Fruit fly (Drosophila melanogaster): Measurements from ENCODE around the gene Gr39b.

Gene Gr39b

DNA sequence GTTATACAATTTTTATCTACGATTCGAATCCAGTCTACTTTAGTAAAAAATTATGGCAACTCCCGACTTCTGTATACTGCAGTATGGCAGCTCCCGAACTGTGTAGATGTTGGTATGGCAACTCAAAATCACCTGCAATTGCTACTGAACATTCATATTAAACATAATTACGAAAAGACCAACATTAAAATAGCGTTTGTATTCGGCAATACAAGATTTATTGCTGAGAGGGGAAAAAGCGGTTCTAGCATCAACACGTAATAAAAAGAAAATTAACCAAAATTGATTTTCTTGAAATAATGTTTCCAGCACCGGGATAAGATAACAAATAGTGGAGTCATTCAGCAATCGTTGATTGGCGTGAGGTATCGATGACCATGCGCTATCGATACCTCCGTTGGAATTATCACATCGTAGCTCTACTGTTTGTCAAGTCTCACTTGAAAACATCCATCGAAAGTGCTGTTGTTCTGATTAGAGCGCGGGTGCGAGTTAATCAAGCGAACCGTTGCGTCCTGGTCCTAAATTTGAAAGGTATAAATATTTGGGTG is 25.2 kb downstream of the Gr39b start, which contains the start of gene Tsp39D (continued):
- TF ChIP-seq CG5245 (GFP tag; optimal IDR thresholded peaks at IDR 0.05) (no peak), MBD-R2 (GFP tag; IDR thresholded peaks at IDR 0.05) (peak; percentile 32; the same call in 1 of the 2 replicates), Camta (GFP tag; optimal IDR thresholded peaks at IDR 0.05) (no peak), Hr78 (GFP tag; optimal IDR thresholded peaks at IDR 0.05) (no peak), CG11695 (GFP tag; IDR thresholded peaks at IDR 0.05) (no peak), chinmo (GFP tag; IDR thresholded peaks at IDR 0.05; ENCODE audit: partially characterized antibody) (peak; percentile 93; the same call in 1 of the 4 replicates), CG43689 (GFP tag; IDR thresholded peaks at IDR 0.05) (no peak), sd (tag; optimal IDR thresholded peaks at IDR 0.05) (no peak), CTCF (GFP tag; optimal IDR thresholded peaks at IDR 0.05) (peak; percentile 66), ase (GFP tag; IDR thresholded peaks at IDR 0.05) (no peak), CG11723 (GFP tag; optimal IDR thresholded peaks at IDR 0.05) (no peak), Scr (GFP tag; IDR thresholded peaks at IDR 0.05; ENCODE audit: partially characterized antibody) (peak; percentile 96), sisA (GFP tag; IDR thresholded peaks at IDR 0.05) (no peak), Opbp (GFP tag; IDR thresholded peaks at IDR 0.05; ENCODE audit: partially characterized antibody) (peak; percentile 90), CG8944 (GFP tag; optimal IDR thresholded peaks at IDR 0.05) (no peak), kni (GFP tag; optimal IDR thresholded peaks at IDR 0.05) (peak; percentile 18), CG11398 (GFP tag; optimal IDR thresholded peaks at IDR 0.05) (no peak), CG18599 (GFP tag; optimal IDR thresholded peaks at IDR 0.05) (no peak), bigmax (GFP tag; optimal IDR thresholded peaks at IDR 0.05) (no peak), zen2 (GFP tag; IDR thresholded peaks at IDR 0.05; ENCODE audit: partially characterized antibody) (peak; percentile 64; the same call in 1 of the 3 replicates), Deaf1 (tag; optimal IDR thresholded peaks at IDR 0.05) (peak; percentile 12), Dad (GFP tag; optimal IDR thresholded peaks at IDR 0.05) (peak; percentile 23), chif (GFP tag; optimal IDR thresholded peaks at IDR 0.05) (no peak), Bteb2 (GFP tag; optimal IDR thresholded peaks at IDR 0.05) (no peak), Kr (GFP tag; optimal IDR thresholded peaks at IDR 0.05) (no peak), CG12071 (GFP tag; optimal IDR thresholded peaks at IDR 0.05) (no peak), CG13287 (GFP tag; IDR thresholded peaks at IDR 0.05; ENCODE audit: partially characterized antibody) (peak; percentile 89), Ada2b (GFP tag; IDR thresholded peaks at IDR 0.05) (no peak), tll (GFP tag; optimal IDR thresholded peaks at IDR 0.05) (no peak), peb (GFP tag; IDR thresholded peaks at IDR 0.05) (no peak), CG18764 (GFP tag; optimal IDR thresholded peaks at IDR 0.05) (no peak), CG17385 (GFP tag; optimal IDR thresholded peaks at IDR 0.05) (no peak), CG1233 (GFP tag; optimal IDR thresholded peaks at IDR 0.05) (no peak), Hand (GFP tag; optimal IDR thresholded peaks at IDR 0.05) (no peak), CG31388 (GFP tag; optimal IDR thresholded peaks at IDR 0.05) (no peak), Lim3 (GFP tag; IDR thresholded peaks at IDR 0.05) (no peak), abd-A (tag; optimal IDR thresholded peaks at IDR 0.05) (no peak), CG4282 (GFP tag; optimal IDR thresholded peaks at IDR 0.05) (no peak), Oli (tag; optimal IDR thresholded peaks at IDR 0.05) (no peak), pb (GFP tag; optimal IDR thresholded peaks at IDR 0.05) (no peak), sqz (GFP tag; optimal IDR thresholded peaks at IDR 0.05) (no peak), schlank (tag; optimal IDR thresholded peaks at IDR 0.05) (no peak), Abd-B (GFP tag; optimal IDR thresholded peaks at IDR 0.05) (peak; percentile 20), p53 (GFP tag; optimal IDR thresholded peaks at IDR 0.05) (no peak), Spps (tag; optimal IDR thresholded peaks at IDR 0.05) (no peak), amos (GFP tag; IDR thresholded peaks at IDR 0.05; ENCODE audit: partially characterized antibody) (peak; percentile 96), chm (GFP tag; IDR thresholded peaks at IDR 0.05) (no peak), CG9932 (GFP tag; IDR thresholded peaks at IDR 0.05) (no peak), CG1603 (tag; optimal IDR thresholded peaks at IDR 0.05) (peak; percentile 97), Vsx1 (GFP tag; optimal IDR thresholded peaks at IDR 0.05) (no peak)
